Fruit fly (Drosophila melanogaster): Measurements from ENCODE around the gene CG32036.

dm6 chr3L:9456389-9456788 is 32.6 kb downstream of the CG32036 start:
- no peak for TF ChIP-seq CG8478 (optimal IDR thresholded peaks at IDR 0.05)
- no peak for TF ChIP-seq CTCF (optimal IDR thresholded peaks at IDR 0.05)
